Worm (Caenorhabditis elegans) whole organism, midembryonic: ENCODE measurements around the gene H40L08.2.

Experiments used
- T22C8.4 ChIP-seq: fragments of 200-800 bp; sonication (Bioruptor generic); IDR thresholded peaks from 2 replicates; pipeline ENCODE4 v1.3.6; 2022; ENCODE audit warnings: missing genetic modification characterization, missing compliant biosample characterization
- klf-2 ChIP-seq: fragments of 200-800 bp; sonication (Bioruptor generic); conservative IDR thresholded peaks from 2 replicates; pipeline ENCODE4 v1.3.6; 2022; ENCODE audit warnings: missing genetic modification reagents, missing genetic modification characterization, missing compliant biosample characterization
- med-1 ChIP-seq: sonication (generic microtip); optimal IDR thresholded peaks from 2 replicates; lab custom pipeline; 2017; ENCODE audit warnings: missing genetic modification characterization, mild to moderate bottlenecking, missing compliant biosample characterization, antibody characterized with exemption, missing genetic modification reagents; ENCODE audit not compliant: insufficient read depth

DNA sequence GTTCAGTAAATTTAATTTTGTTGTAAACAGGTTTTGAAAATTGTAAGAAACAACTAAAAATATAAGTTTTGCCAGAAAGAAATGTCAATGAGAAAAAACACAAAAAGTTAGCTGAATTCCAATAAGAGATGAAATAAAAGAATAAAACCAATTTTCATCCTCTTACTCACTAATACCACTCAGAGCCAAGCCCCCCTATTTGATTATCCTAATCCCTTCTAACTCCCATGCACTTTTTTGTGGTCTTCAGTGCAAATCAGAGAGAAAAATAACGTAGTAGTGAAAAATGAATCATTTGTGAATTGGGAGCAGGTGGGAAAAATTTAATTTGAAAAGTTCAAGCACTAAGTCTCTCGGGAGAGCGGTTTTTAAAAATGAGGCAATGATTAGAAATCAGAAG, 36.2 kb downstream of the H40L08.2 start:
- TF ChIP-seq med-1 (no peak), T22C8.4 (GFP tag; lab: Robert Waterston, UW) (no peak), klf-2 (GFP tag; lab: Robert Waterston, UW) (no peak)
